Worm (Caenorhabditis elegans) whole organism, midembryonic: Measurements from ENCODE around the gene str-233.

Experiments
- T22C8.4 ChIP-seq: fragments of 200-800 bp; sonication (Bioruptor generic); IDR thresholded peaks from 2 replicates; pipeline ENCODE4 v1.3.6; 2022; ENCODE audit warnings: missing genetic modification characterization, missing compliant biosample characterization
- cog-1 ChIP-seq: sonication (generic microtip); optimal IDR thresholded peaks from 2 replicates; lab custom pipeline; 2016; ENCODE audit warnings: missing genetic modification characterization, missing compliant biosample characterization
- flt-1 ChIP-seq: fragments of 200-800 bp; sonication (Bioruptor generic); IDR thresholded peaks from 2 replicates; pipeline ENCODE4 v1.3.6; 2022; ENCODE audit warnings: missing genetic modification characterization, missing compliant biosample characterization
- klf-2 ChIP-seq: fragments of 200-800 bp; sonication (Bioruptor generic); conservative IDR thresholded peaks from 2 replicates; pipeline ENCODE4 v1.3.6; 2022; ENCODE audit warnings: missing genetic modification reagents, missing genetic modification characterization, missing compliant biosample characterization
- med-1 ChIP-seq: sonication (generic microtip); optimal IDR thresholded peaks from 2 replicates; lab custom pipeline; 2017; ENCODE audit warnings: missing genetic modification characterization, mild to moderate bottlenecking, missing compliant biosample characterization, antibody characterized with exemption, missing genetic modification reagents; ENCODE audit not compliant: insufficient read depth
- ref-1 ChIP-seq: fragments of 200-800 bp; sonication (Bioruptor generic); conservative IDR thresholded peaks from 2 replicates; pipeline ENCODE4 v1.3.6; 2022; ENCODE audit warnings: missing genetic modification reagents, missing genetic modification characterization, missing compliant biosample characterization
- tab-1 ChIP-seq: fragments of 200-800 bp; sonication (Bioruptor generic); IDR thresholded peaks from 2 replicates; pipeline ENCODE4 v1.3.6; 2022; ENCODE audit warnings: missing genetic modification characterization, missing compliant biosample characterization
- ztf-23 ChIP-seq: fragments of 200-800 bp; sonication (Bioruptor generic); IDR thresholded peaks from 2 replicates; pipeline ENCODE4 v1.3.6; 2022; ENCODE audit warnings: missing genetic modification reagents, missing genetic modification characterization, missing compliant biosample characterization
- ztf-29 ChIP-seq: fragments of 200-800 bp; sonication (Bioruptor generic); IDR thresholded peaks from 2 replicates; pipeline ENCODE4 v1.3.6; 2022; ENCODE audit warnings: missing genetic modification reagents, missing genetic modification characterization, missing compliant biosample characterization

DNA sequence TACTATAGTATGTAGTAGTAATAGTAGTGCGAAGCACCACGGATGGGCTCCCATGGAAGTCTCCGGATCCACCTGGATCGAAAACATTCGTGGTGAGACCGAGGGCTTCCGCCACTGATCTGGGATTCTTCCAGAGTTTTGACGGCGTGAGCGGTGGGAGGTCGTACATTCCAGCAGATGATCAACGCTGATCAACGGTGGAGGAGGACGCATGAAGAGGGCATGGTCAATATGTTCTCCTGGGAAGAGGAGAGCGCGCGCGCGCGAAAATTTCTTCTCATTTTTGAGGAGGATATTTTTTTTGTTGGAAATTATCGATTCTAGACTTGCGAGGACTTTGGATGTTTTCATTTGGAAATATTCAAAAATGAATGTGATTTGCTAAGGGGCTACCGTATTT lies 24.0 kb upstream of the str-233 start:
- TF ChIP-seq flt-1 (GFP tag; lab: Robert Waterston, UW) (no peak), klf-2 (no peak), cog-1 (tag; lab: Kevin White, UChicago) (no peak), tab-1 (GFP tag; lab: Robert Waterston, UW) (no peak), ref-1 (no peak), T22C8.4 (no peak), med-1 (GFP tag; lab: Kevin White, UChicago) (no peak), ztf-29 (GFP tag; lab: Robert Waterston, UW) (no peak), ztf-23 (GFP tag; lab: Robert Waterston, UW) (no peak)
